Fruit fly (Drosophila melanogaster) whole organism, embryonic: ENCODE measurements around the gene Blos4.
A peak's percentile ranks its signal among the peaks of the same experiment; 100 is the strongest.

Source experiments
- CG10267 ChIP-seq: fragments of 200-800 bp; sonication (Bioruptor generic); optimal IDR thresholded peaks from 2 replicates; lab custom pipeline; 2018; ENCODE audit warnings: missing biosample characterization, mild to moderate bottlenecking, missing genetic modification characterization, moderate library complexity
- CG10462 ChIP-seq: fragments of 200-800 bp; sonication (Bioruptor generic); optimal IDR thresholded peaks from 2 replicates; lab custom pipeline; 2016; ENCODE audit warnings: missing biosample characterization, missing genetic modification characterization
- CG11695 ChIP-seq: fragments of 200-800 bp; sonication (Bioruptor generic); IDR thresholded peaks from 3 replicates; pipeline ENCODE4 v1.3.6; 2022; ENCODE audit warnings: missing biosample characterization, missing genetic modification characterization
- CG12071 ChIP-seq: fragments of 200-800 bp; sonication (Bioruptor generic); optimal IDR thresholded peaks from 3 replicates; lab custom pipeline; 2018; ENCODE audit warnings: missing biosample characterization, mild to moderate bottlenecking, missing genetic modification characterization
- CG12391 ChIP-seq: fragments of 200-800 bp; sonication (Bioruptor generic); optimal IDR thresholded peaks from 3 replicates; lab custom pipeline; 2018; ENCODE audit warnings: missing biosample characterization, mild to moderate bottlenecking, missing genetic modification characterization, moderate library complexity
- CG13624 ChIP-seq: fragments of 200-800 bp; sonication (Bioruptor generic); optimal IDR thresholded peaks from 2 replicates; lab custom pipeline; 2016; ENCODE audit warnings: missing biosample characterization, missing genetic modification characterization
- CG15269 ChIP-seq: fragments of 200-800 bp; sonication (Bioruptor generic); optimal IDR thresholded peaks from 2 replicates; lab custom pipeline; 2018; ENCODE audit warnings: missing biosample characterization, mild to moderate bottlenecking, missing genetic modification characterization, moderate library complexity
- CG1529 ChIP-seq: fragments of 200-800 bp; sonication (Bioruptor generic); optimal IDR thresholded peaks from 3 replicates; lab custom pipeline; 2018; ENCODE audit warnings: missing biosample characterization, missing genetic modification characterization
- CG18011 ChIP-seq: fragments of 200-800 bp; sonication (Bioruptor generic); optimal IDR thresholded peaks from 2 replicates; lab custom pipeline; 2017; ENCODE audit warnings: missing biosample characterization, missing genetic modification characterization, mild to moderate bottlenecking, moderate library complexity, missing genotype
- CG2120 ChIP-seq: fragments of 200-800 bp; sonication (Bioruptor generic); optimal IDR thresholded peaks from 3 replicates; lab custom pipeline; 2016; ENCODE audit warnings: missing biosample characterization, missing genetic modification characterization
- CG2202 ChIP-seq: fragments of 200-800 bp; sonication (Bioruptor generic); optimal IDR thresholded peaks from 2 replicates; lab custom pipeline; 2018; ENCODE audit warnings: missing biosample characterization, mild to moderate bottlenecking, missing genetic modification characterization
- CG2678 ChIP-seq: fragments of 200-800 bp; sonication (Bioruptor generic); optimal IDR thresholded peaks from 3 replicates; lab custom pipeline; 2019; ENCODE audit warnings: missing biosample characterization, mild to moderate bottlenecking, missing genetic modification characterization, moderate library complexity
- CG2875 ChIP-seq: fragments of 200-800 bp; sonication (Bioruptor generic); optimal IDR thresholded peaks from 2 replicates; lab custom pipeline; 2017; ENCODE audit warnings: missing biosample characterization, mild to moderate bottlenecking, missing genetic modification characterization, missing genetic modification reagents
- CG30403 ChIP-seq: fragments of 200-800 bp; sonication (Bioruptor generic); optimal IDR thresholded peaks from 3 replicates; lab custom pipeline; 2016; ENCODE audit warnings: missing biosample characterization, missing genetic modification characterization
- CG31441 ChIP-seq: fragments of 200-800 bp; sonication (Bioruptor generic); IDR thresholded peaks from 2 replicates; pipeline ENCODE4 v1.3.6; 2022; ENCODE audit warnings: missing biosample characterization, missing genetic modification characterization
- CG34224 ChIP-seq: fragments of 200-800 bp; sonication (Bioruptor generic); IDR thresholded peaks from 3 replicates; pipeline ENCODE4 v1.3.6; 2022; ENCODE audit warnings: missing biosample characterization, missing genetic modification characterization; ENCODE audit not compliant: partially characterized antibody
- CG6254 ChIP-seq: fragments of 200-800 bp; sonication (Bioruptor generic); optimal IDR thresholded peaks from 3 replicates; lab custom pipeline; 2017; ENCODE audit warnings: mild to moderate bottlenecking, missing biosample characterization, missing genetic modification reagents, missing genetic modification characterization
- CG6272 ChIP-seq: fragments of 200-800 bp; sonication (Bioruptor generic); IDR thresholded peaks from 2 replicates; pipeline ENCODE4 v1.3.6; 2022; ENCODE audit warnings: missing biosample characterization, missing genetic modification characterization
- CG6654 ChIP-seq: fragments of 200-800 bp; sonication (Bioruptor generic); optimal IDR thresholded peaks from 2 replicates; lab custom pipeline; 2017; ENCODE audit warnings: missing biosample characterization, mild to moderate bottlenecking, missing genetic modification characterization
- CG6765 ChIP-seq: fragments of 200-800 bp; sonication (Bioruptor generic); optimal IDR thresholded peaks from 3 replicates; lab custom pipeline; 2017; ENCODE audit warnings: missing biosample characterization, mild to moderate bottlenecking, missing genetic modification characterization
- CG7271 ChIP-seq: fragments of 200-800 bp; sonication (Bioruptor generic); optimal IDR thresholded peaks from 2 replicates; lab custom pipeline; 2018; ENCODE audit warnings: missing biosample characterization, mild to moderate bottlenecking, missing genetic modification characterization, moderate library complexity
- CG7839 ChIP-seq: fragments of 200-800 bp; sonication (Bioruptor generic); optimal IDR thresholded peaks from 3 replicates; lab custom pipeline; 2018; ENCODE audit warnings: missing biosample characterization, mild to moderate bottlenecking, missing genetic modification characterization, moderate library complexity
- Deaf1 ChIP-seq: fragments of 200-800 bp; optimal IDR thresholded peaks from 3 replicates; lab custom pipeline; 2019; ENCODE audit warnings: missing biosample characterization, mild to moderate bottlenecking, missing genetic modification characterization, moderate library complexity
- Dek ChIP-seq: fragments of 200-800 bp; sonication (Bioruptor generic); optimal IDR thresholded peaks from 3 replicates; lab custom pipeline; 2019; ENCODE audit warnings: missing biosample characterization, mild to moderate bottlenecking, missing genetic modification characterization, moderate library complexity
- Fer3 ChIP-seq: fragments of 200-800 bp; sonication (Bioruptor generic); optimal IDR thresholded peaks from 2 replicates; lab custom pipeline; 2018; ENCODE audit warnings: missing biosample characterization, mild to moderate bottlenecking, missing genetic modification characterization, moderate library complexity
- Gug ChIP-seq: fragments of 200-800 bp; sonication (Bioruptor generic); IDR thresholded peaks from 4 replicates; pipeline ENCODE4 v1.3.6; 2022; ENCODE audit warnings: missing biosample characterization, missing genetic modification characterization
- HLH54F ChIP-seq: fragments of 200-800 bp; sonication (Bioruptor generic); optimal IDR thresholded peaks from 3 replicates; lab custom pipeline; 2016; ENCODE audit warnings: missing biosample characterization, missing genetic modification characterization
- Hmr ChIP-seq: fragments of 200-800 bp; sonication (Bioruptor generic); optimal IDR thresholded peaks from 3 replicates; lab custom pipeline; 2017; ENCODE audit warnings: mild to moderate bottlenecking, missing biosample characterization, missing genetic modification reagents, missing genetic modification characterization
- Hr39 ChIP-seq: fragments of >200 bp; optimal IDR thresholded peaks from 2 replicates; lab custom pipeline; 2017
- Med ChIP-seq: fragments of 200-800 bp; sonication (Bioruptor generic); peaks from one replicate; lab custom pipeline; 2016; ENCODE audit warnings: missing biosample characterization, missing genetic modification characterization, mild to moderate bottlenecking, inconsistent platforms, moderate library complexity
- NFAT ChIP-seq: fragments of 200-800 bp; sonication (Bioruptor generic); IDR thresholded peaks from 2 replicates; pipeline ENCODE4 v1.3.6; 2022; ENCODE audit warnings: missing biosample characterization, missing genetic modification characterization
- NK7.1 ChIP-seq: fragments of 200-800 bp; sonication (Bioruptor generic); optimal IDR thresholded peaks from 3 replicates; lab custom pipeline; 2016; ENCODE audit warnings: missing biosample characterization, missing genetic modification characterization
- Opbp ChIP-seq: fragments of 200-800 bp; sonication (Bioruptor generic); IDR thresholded peaks from 3 replicates; pipeline ENCODE4 v1.3.6; 2022; ENCODE audit warnings: missing biosample characterization, missing genetic modification characterization; ENCODE audit not compliant: partially characterized antibody
- Rfx ChIP-seq: fragments of 200-800 bp; sonication (Bioruptor generic); IDR thresholded peaks from 2 replicates; pipeline ENCODE4 v1.3.6; 2022; ENCODE audit warnings: missing biosample characterization, missing genetic modification characterization
- Vsx1 ChIP-seq: fragments of 200-800 bp; sonication (Bioruptor generic); optimal IDR thresholded peaks from 2 replicates; lab custom pipeline; 2017; ENCODE audit warnings: missing biosample characterization, mild to moderate bottlenecking, missing genetic modification characterization, missing genetic modification reagents
- chm ChIP-seq: fragments of 200-800 bp; sonication (Bioruptor generic); IDR thresholded peaks from 2 replicates; pipeline ENCODE4 v1.3.6; 2022; ENCODE audit warnings: missing biosample characterization, missing genetic modification characterization
- dati ChIP-seq: fragments of 200-800 bp; sonication (Bioruptor generic); IDR thresholded peaks from 2 replicates; pipeline ENCODE4 v1.3.6; 2022; ENCODE audit warnings: missing biosample characterization, missing genetic modification characterization
- exex ChIP-seq: fragments of 200-800 bp; sonication (Bioruptor generic); optimal IDR thresholded peaks from 4 replicates; lab custom pipeline; 2018; ENCODE audit warnings: missing biosample characterization, mild to moderate bottlenecking, missing genetic modification characterization, moderate library complexity
- gsb ChIP-seq: fragments of 200-800 bp; sonication (Bioruptor generic); IDR thresholded peaks from 2 replicates; pipeline ENCODE4 v1.3.6; 2022; ENCODE audit warnings: missing biosample characterization, missing genetic modification characterization
- hbn ChIP-seq: fragments of 200-800 bp; sonication (Bioruptor generic); IDR thresholded peaks from 2 replicates; pipeline ENCODE4 v1.3.6; 2022; ENCODE audit warnings: missing biosample characterization, missing genetic modification characterization; ENCODE audit not compliant: partially characterized antibody
- ind ChIP-seq: fragments of 200-800 bp; sonication (Bioruptor generic); optimal IDR thresholded peaks from 3 replicates; lab custom pipeline; 2016; ENCODE audit warnings: missing biosample characterization, missing genetic modification characterization
- kni ChIP-seq: fragments of 200-800 bp; sonication (Bioruptor generic); optimal IDR thresholded peaks from 3 replicates; lab custom pipeline; 2017; ENCODE audit warnings: mild to moderate bottlenecking, missing biosample characterization, missing genetic modification reagents, missing genetic modification characterization
- nau ChIP-seq: fragments of 200-800 bp; sonication (Bioruptor generic); optimal IDR thresholded peaks from 3 replicates; lab custom pipeline; 2017; ENCODE audit warnings: missing biosample characterization, mild to moderate bottlenecking, missing genetic modification characterization, missing genetic modification reagents
- nerfin-1 ChIP-seq: fragments of 200-800 bp; sonication (Bioruptor generic); optimal IDR thresholded peaks from 3 replicates; lab custom pipeline; 2019; ENCODE audit warnings: missing biosample characterization, mild to moderate bottlenecking, missing genetic modification characterization, moderate library complexity
- nerfin-2 ChIP-seq: fragments of 200-800 bp; sonication (Bioruptor generic); IDR thresholded peaks from 2 replicates; pipeline ENCODE4 v1.3.6; 2022; ENCODE audit warnings: missing biosample characterization, missing genetic modification characterization; ENCODE audit not compliant: partially characterized antibody
- pfk ChIP-seq: fragments of 200-800 bp; sonication (Bioruptor generic); optimal IDR thresholded peaks from 2 replicates; lab custom pipeline; 2018; ENCODE audit warnings: missing biosample characterization, mild to moderate bottlenecking, missing genetic modification characterization, moderate library complexity
- sc ChIP-seq, 3 experiments: fragments of >200 bp in 2 of 3; fragments of 200-800 bp in 1 of 3; sonication (Bioruptor generic) in 1 of 3; optimal IDR thresholded peaks; 2 replicates in 2 of 3; 3 replicates in 1 of 3; lab custom pipeline; 2017; ENCODE audit warnings: mild to moderate bottlenecking in 1 of 3, missing biosample characterization in 1 of 3, missing genetic modification characterization in 1 of 3, missing genetic modification reagents in 1 of 3
- ssp ChIP-seq: fragments of 200-800 bp; sonication (Bioruptor generic); IDR thresholded peaks from 2 replicates; pipeline ENCODE4 v1.3.6; 2022; ENCODE audit warnings: missing biosample characterization, missing genetic modification characterization

The Blos4 gene

DNA sequence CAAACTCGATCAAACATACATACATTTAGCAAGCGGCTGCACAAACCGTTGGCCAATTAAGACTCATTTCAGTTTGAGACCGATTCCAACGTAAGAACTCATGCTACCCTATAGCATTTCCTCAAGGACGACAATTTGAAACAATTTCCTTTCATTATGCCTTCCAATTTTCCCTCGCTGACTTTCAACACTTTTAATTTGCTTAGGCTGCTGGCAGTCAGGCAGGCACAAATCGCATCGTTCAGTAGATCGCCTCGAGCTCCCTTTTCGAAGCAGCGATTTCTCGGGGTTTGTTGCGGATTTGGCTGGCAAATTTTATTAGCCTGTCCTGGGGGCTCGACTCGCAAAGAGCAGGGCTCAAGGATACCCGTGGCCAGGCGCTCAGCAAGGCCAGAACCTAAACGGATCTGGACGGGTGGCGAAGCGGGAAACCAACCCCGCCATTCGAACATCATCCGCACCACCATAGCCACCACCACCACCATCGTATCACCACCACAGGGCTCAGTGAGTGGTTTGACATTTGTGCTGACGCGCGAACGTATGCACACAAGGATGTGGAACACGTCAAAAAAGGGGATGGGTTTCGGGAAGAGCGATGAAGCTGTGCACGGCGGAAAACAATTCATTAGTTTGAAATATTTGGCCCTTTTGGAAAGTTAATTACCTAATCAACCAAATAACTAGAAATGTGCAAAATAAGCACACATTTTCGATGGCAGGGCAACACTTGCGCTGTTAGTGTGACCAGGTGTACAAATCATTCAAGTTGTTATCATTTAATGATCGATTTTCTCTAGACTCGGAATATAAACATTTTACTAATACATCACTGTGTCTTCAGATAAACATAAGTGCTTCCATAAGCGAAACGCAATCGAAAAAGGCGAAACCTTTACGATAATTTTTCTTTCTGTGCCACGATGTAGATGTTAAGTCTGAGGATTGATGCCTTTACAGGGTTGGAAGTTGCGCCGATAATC lies 34.0 kb upstream of the Blos4 start (continued):
- TF ChIP-seq CG15269 (tag; lab: Kevin White, UChicago) = no peak
- TF ChIP-seq CG13624 (GFP tag; lab: Kevin White, UChicago) = no peak
- TF ChIP-seq CG34224 (GFP tag; lab: Robert Waterston, UW) = no peak
- no peak for TF ChIP-seq CG6272 (GFP tag; lab: Robert Waterston, UW)
- peak; percentile 27 for TF ChIP-seq CG6254
- TF ChIP-seq CG10462 (GFP tag; lab: Kevin White, UChicago) = no peak
- peak; percentile 63 for TF ChIP-seq CG7839
- TF ChIP-seq CG2875 (GFP tag; lab: Kevin White, UChicago) = peak; percentile 43
- TF ChIP-seq kni (GFP tag; lab: Kevin White, UChicago) = peak; percentile 27
- peak; percentile 31 for TF ChIP-seq ind (GFP tag; lab: Kevin White, UChicago)
- TF ChIP-seq exex (tag; lab: Kevin White, UChicago) = no peak
- no peak for TF ChIP-seq Vsx1 (GFP tag; lab: Kevin White, UChicago)
- TF ChIP-seq CG1529 = peak; percentile 12
- no peak for TF ChIP-seq CG2120 (GFP tag; lab: Kevin White, UChicago)
- no peak for TF ChIP-seq Gug (GFP tag; lab: Robert Waterston, UW)
- TF ChIP-seq pfk (GFP tag; lab: Kevin White, UChicago) = no peak
- TF ChIP-seq CG30403 = peak; percentile 53
- no peak for TF ChIP-seq nerfin-2 (GFP tag; lab: Robert Waterston, UW)
- TF ChIP-seq hbn (GFP tag; lab: Robert Waterston, UW) = no peak
- no peak for TF ChIP-seq gsb
- no peak for TF ChIP-seq CG18011 (GFP tag; lab: Kevin White, UChicago)
- peak; percentile 28 for TF ChIP-seq nau (GFP tag; lab: Kevin White, UChicago)
- TF ChIP-seq Hr39 (lab: Kevin White, UChicago) = no peak
- TF ChIP-seq Med = peak; percentile 72
- no peak for TF ChIP-seq CG6765 (GFP tag; lab: Kevin White, UChicago)
- TF ChIP-seq dati (GFP tag; lab: Robert Waterston, UW) = no peak
- TF ChIP-seq Rfx = no peak
- TF ChIP-seq CG12391 = peak; percentile 53
- peak; percentile 59 for TF ChIP-seq chm (GFP tag; lab: Robert Waterston, UW)
- no peak for TF ChIP-seq sc (optimal IDR thresholded peaks at IDR 0.05; lab: Kevin White, UChicago)
- peak; percentile 39 for TF ChIP-seq sc (GFP tag; optimal IDR thresholded peaks at IDR 0.05; lab: Kevin White, UChicago)
- TF ChIP-seq CG31441 = peak; percentile 72
- peak; percentile 58 for TF ChIP-seq CG10267 (tag; lab: Kevin White, UChicago)
- TF ChIP-seq CG12071 (GFP tag; lab: Kevin White, UChicago) = no peak
- TF ChIP-seq Fer3 (tag; lab: Kevin White, UChicago) = no peak
- TF ChIP-seq NK7.1 (GFP tag; lab: Kevin White, UChicago) = no peak
- no peak for TF ChIP-seq NFAT
- no peak for TF ChIP-seq nerfin-1 (tag; lab: Kevin White, UChicago)
- no peak for TF ChIP-seq Deaf1 (tag; lab: Kevin White, UChicago)
- peak; percentile 57 for TF ChIP-seq CG2678 (tag; lab: Kevin White, UChicago)
- TF ChIP-seq CG2202 (tag; lab: Kevin White, UChicago) = peak; percentile 56
- no peak for TF ChIP-seq Dek (tag; lab: Kevin White, UChicago)
- TF ChIP-seq HLH54F (GFP tag; lab: Kevin White, UChicago) = no peak
- no peak for TF ChIP-seq ssp (GFP tag; lab: Robert Waterston, UW)
- TF ChIP-seq CG7271 (tag; lab: Kevin White, UChicago) = no peak
- peak; percentile 1 for TF ChIP-seq CG6654 (GFP tag; lab: Kevin White, UChicago)
- no peak for TF ChIP-seq Opbp (GFP tag; lab: Robert Waterston, UW)
- no peak for TF ChIP-seq CG11695 (GFP tag; lab: Robert Waterston, UW)
- no peak for TF ChIP-seq Hmr (GFP tag; lab: Kevin White, UChicago)
